Worm (Caenorhabditis elegans): ENCODE measurements around the gene C08F11.7.
"Not testable (repeated sequence)": the region's sequence is repeated elsewhere in the genome, so short reads cannot be mapped to it uniquely, and the experiment has no call there.

C08F11.7 gene

DNA sequence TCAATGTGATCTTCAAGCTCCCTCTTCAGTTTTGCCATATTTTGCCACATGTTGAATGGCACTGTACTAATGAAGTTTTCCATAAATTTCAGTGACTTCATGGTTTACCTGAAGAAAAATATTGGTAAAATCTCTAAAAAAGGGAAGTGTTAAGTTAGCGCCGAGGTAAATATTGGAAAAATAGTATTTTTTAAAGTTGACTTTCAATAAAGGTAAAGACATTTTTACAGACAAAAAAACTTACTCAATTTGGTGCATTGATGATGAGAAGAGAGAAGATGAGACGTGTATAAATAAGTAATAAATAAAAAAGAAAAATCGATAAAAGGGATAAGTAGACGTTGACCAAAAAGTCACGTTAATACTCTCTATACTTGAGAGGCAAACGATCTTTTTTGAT lies 39.3 kb upstream of the C08F11.7 start, which contains the start of gene Y45F10B.9:
Gene Y45F10B.9 (minus strand): TSS at position 101 of the 400 bp plus-strand sequence.
- not testable (repeated sequence) for TF ChIP-seq tbx-2 (tag; optimal IDR thresholded peaks at IDR 0.05); npax-4 (tag; optimal IDR thresholded peaks at IDR 0.05); ceh-45 (GFP tag; IDR thresholded peaks at IDR 0.05)

DNA sequence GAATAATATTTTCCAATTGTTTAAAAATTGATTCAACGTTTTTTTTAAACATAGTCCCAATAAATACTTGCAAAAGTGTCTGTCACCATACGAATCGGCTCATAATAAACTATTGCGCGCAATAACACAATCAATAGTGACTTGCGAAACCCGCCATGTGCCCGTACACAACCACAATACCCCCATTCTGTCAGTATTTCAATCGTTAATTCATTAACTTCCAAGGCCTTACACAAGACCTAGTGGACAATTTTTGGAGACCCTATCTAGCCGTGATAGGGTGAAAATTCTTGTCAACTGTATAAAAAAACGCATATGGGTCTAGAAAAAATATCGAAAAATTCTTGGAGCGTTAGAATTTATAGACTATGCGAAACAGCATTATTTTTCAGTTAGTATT lies 36.4 kb upstream of the C08F11.7 start:
- TF ChIP-seq ztf-16 (tag; optimal IDR thresholded peaks at IDR 0.05) (no peak), hlh-15 (tag; optimal IDR thresholded peaks at IDR 0.05) (no peak), pax-1 (tag; optimal IDR thresholded peaks at IDR 0.05) (no peak), zip-5 (tag; optimal IDR thresholded peaks at IDR 0.05) (no peak), ceh-14 (tag; optimal IDR thresholded peaks at IDR 0.05) (no peak), dve-1 (tag; optimal IDR thresholded peaks at IDR 0.05) (no peak), pha-4 (tag; optimal IDR thresholded peaks at IDR 0.05) (no peak), unc-86 (tag; optimal IDR thresholded peaks at IDR 0.05) (no peak), ceh-9 (tag; optimal IDR thresholded peaks at IDR 0.05) (no peak), K09A11.1 (tag; optimal IDR thresholded peaks at IDR 0.05; ENCODE audit: insufficient read depth) (no peak), ceh-48 (tag; optimal IDR thresholded peaks at IDR 0.05) (no peak), C08G9.2 (tag; optimal IDR thresholded peaks at IDR 0.05) (no peak), mec-3 (tag; optimal IDR thresholded peaks at IDR 0.05; ENCODE audit: borderline replicate concordance) (no peak), nfya-1 (tag; optimal IDR thresholded peaks at IDR 0.05) (no peak)

DNA sequence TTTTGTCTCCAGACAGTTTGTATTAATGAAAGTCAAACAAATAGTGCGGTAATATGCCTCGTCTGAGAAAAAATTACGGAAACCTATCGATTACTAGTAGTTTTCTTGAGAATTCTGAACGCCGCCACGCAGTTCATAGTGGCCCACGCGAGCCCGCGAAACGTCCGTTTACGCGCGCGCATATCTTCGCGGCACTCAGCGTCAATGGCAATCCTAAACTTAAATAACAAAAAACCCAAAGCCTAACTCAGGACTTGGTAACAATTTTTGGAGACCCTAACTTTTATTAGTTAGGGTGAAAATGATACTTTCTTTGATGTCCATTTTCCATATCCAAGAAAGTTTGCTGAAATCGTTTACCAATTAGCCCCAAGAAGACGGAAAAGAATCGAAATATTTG lies 35.6 kb upstream of the C08F11.7 start:
- no peak for TF ChIP-seq unc-42 (tag; optimal IDR thresholded peaks at IDR 0.05)
- TF ChIP-seq elt-4 (tag; optimal IDR thresholded peaks at IDR 0.05) = no peak
- no peak for TF ChIP-seq T23F11.4 (GFP tag; optimal IDR thresholded peaks at IDR 0.05)
- no peak for TF ChIP-seq C08G9.2 (tag; optimal IDR thresholded peaks at IDR 0.05)
- TF ChIP-seq ceh-45 (GFP tag; IDR thresholded peaks at IDR 0.05) = no peak
- TF ChIP-seq C38D4.7 (GFP tag; optimal IDR thresholded peaks at IDR 0.05) = no peak

DNA sequence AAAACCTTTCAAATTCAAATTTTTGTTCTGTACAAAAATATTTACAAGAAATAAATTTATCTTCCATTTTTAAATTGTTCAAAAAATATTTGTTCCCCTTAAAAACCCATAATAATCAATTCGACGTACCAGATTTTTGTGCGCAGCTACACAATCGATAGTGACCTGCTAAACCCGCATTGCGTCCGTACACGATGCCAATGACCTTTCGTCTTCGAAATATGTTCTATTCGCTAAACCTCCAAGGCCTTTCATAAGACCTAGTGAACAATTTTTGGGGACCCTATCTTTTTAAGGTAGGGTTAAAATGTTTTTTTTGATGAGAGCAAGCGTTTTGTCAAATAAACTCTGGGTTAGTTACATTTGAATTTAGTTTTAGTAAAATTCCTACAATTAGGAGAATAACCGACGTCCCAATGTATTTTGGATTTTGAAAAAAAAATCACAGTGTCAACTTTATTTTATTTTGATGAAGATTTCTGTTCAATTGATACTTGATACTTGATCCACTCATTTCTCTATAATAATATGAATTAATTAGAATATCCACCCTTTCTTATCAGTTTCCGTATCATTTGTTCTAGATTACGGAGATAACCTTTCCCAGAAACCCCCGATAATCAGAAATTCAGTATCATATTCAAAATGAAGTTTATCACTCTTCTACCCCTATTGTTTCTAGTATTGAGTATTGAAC lies 35.0 kb upstream of the C08F11.7 start, which contains the start of gene Y45F10B.59:
Gene Y45F10B.59 (plus strand): TSS at position 647 of the 697 bp plus-strand sequence.
- TF ChIP-seq Y22D7AL.16 (tag; optimal IDR thresholded peaks at IDR 0.05) (no peak), K02D7.2 (tag; optimal IDR thresholded peaks at IDR 0.05) (no peak)

DNA sequence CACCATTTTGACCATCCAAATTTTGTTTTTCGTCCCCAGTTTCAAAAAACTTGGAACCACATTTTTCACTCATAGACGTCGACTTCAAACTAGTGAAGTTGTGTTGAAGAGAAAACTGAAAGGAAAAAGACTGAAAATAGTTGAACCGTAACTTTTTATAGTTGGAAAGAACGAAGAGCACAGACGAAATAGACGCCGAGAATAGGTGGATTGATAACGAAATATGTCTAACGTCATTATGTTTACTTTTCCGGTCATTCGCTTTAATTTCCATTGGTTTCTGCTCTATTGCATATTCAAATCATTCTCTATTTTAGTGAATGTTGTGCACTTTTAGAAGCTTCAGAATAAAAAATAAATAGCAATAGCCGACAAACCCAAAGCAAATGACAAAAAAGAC lies 27.3 kb upstream of the C08F11.7 start, which contains the start of gene C08F11.13:
Gene C08F11.13 (minus strand): TSS at position 138 of the 400 bp plus-strand sequence.
- TF ChIP-seq sox-4 (tag; optimal IDR thresholded peaks at IDR 0.05) = no peak
- no peak for TF ChIP-seq npax-4 (tag; optimal IDR thresholded peaks at IDR 0.05)
- no peak for TF ChIP-seq rnt-1 (tag; optimal IDR thresholded peaks at IDR 0.05)
- no peak for TF ChIP-seq zip-5 (tag; optimal IDR thresholded peaks at IDR 0.05)
- TF ChIP-seq pros-1 (tag; optimal IDR thresholded peaks at IDR 0.05) = no peak
- no peak for TF ChIP-seq ceh-19 (GFP tag; optimal IDR thresholded peaks at IDR 0.05)
- TF ChIP-seq tbx-7 (tag; optimal IDR thresholded peaks at IDR 0.05) = no peak
- no peak for TF ChIP-seq ceh-34 (tag; optimal IDR thresholded peaks at IDR 0.05)
- TF ChIP-seq Y22D7AL.16 (tag; optimal IDR thresholded peaks at IDR 0.05) = no peak
- no peak for TF ChIP-seq ttx-3 (tag; optimal IDR thresholded peaks at IDR 0.05)
- TF ChIP-seq ceh-30 (tag; optimal IDR thresholded peaks at IDR 0.05) = no peak
- TF ChIP-seq ceh-2 (tag; optimal IDR thresholded peaks at IDR 0.05) = no peak
- no peak for TF ChIP-seq ceh-18 (tag; optimal IDR thresholded peaks at IDR 0.05)
- TF ChIP-seq pag-3 (tag; optimal IDR thresholded peaks at IDR 0.05; ENCODE audit: borderline replicate concordance) = no peak
- no peak for TF ChIP-seq ceh-24 (tag; optimal IDR thresholded peaks at IDR 0.05)
- TF ChIP-seq lim-6 (tag; optimal IDR thresholded peaks at IDR 0.05) = no peak
